Fruit fly (Drosophila melanogaster) whole organism, embryonic: ENCODE data around the gene Drsl2.

Source experiments
- CG10147 ChIP-seq: fragments of 200-800 bp; sonication (Bioruptor generic); optimal IDR thresholded peaks from 2 replicates; lab custom pipeline; 2019; ENCODE audit warnings: missing biosample characterization, mild to moderate bottlenecking, missing genetic modification characterization, moderate library complexity
- CG10431 ChIP-seq: fragments of 200-800 bp; sonication (Bioruptor generic); optimal IDR thresholded peaks from 3 replicates; lab custom pipeline; 2018; ENCODE audit warnings: missing biosample characterization, mild to moderate bottlenecking, missing genetic modification characterization
- CG11723 ChIP-seq: fragments of 200-800 bp; sonication (Bioruptor generic); optimal IDR thresholded peaks from 2 replicates; lab custom pipeline; 2017; ENCODE audit warnings: missing biosample characterization, mild to moderate bottlenecking, missing genetic modification characterization
- CG12236 ChIP-seq: fragments of 200-800 bp; sonication (Bioruptor generic); optimal IDR thresholded peaks from 2 replicates; lab custom pipeline; 2016; ENCODE audit warnings: missing biosample characterization, missing genetic modification characterization
- CG13123 ChIP-seq: fragments of 200-800 bp; sonication (Bioruptor generic); optimal IDR thresholded peaks from 2 replicates; lab custom pipeline; 2016; ENCODE audit warnings: missing biosample characterization, missing genetic modification characterization
- CG13424 ChIP-seq: fragments of 200-800 bp; sonication (Bioruptor generic); optimal IDR thresholded peaks from 2 replicates; lab custom pipeline; 2019; ENCODE audit warnings: missing biosample characterization, mild to moderate bottlenecking, missing genetic modification characterization, moderate library complexity
- CG14965 ChIP-seq: fragments of 200-800 bp; sonication (Bioruptor generic); optimal IDR thresholded peaks from 2 replicates; lab custom pipeline; 2016; ENCODE audit warnings: missing biosample characterization, missing genetic modification characterization, borderline replicate concordance
- CG1603 ChIP-seq: fragments of 200-800 bp; sonication (Bioruptor generic); optimal IDR thresholded peaks from 2 replicates; lab custom pipeline; 2019; ENCODE audit warnings: missing biosample characterization, mild to moderate bottlenecking, missing genetic modification characterization, moderate library complexity
- CG16779 ChIP-seq: fragments of 200-800 bp; sonication (Bioruptor generic); IDR thresholded peaks from 2 replicates; pipeline ENCODE4 v1.3.6; 2022; ENCODE audit warnings: missing biosample characterization, missing genetic modification characterization
- CG17359 ChIP-seq: fragments of 200-800 bp; sonication (Bioruptor generic); optimal IDR thresholded peaks from 3 replicates; lab custom pipeline; 2018; ENCODE audit warnings: missing biosample characterization, mild to moderate bottlenecking, missing genetic modification characterization, moderate library complexity
- CG17568 ChIP-seq: fragments of 200-800 bp; sonication (Bioruptor generic); optimal IDR thresholded peaks from 2 replicates; lab custom pipeline; 2018; ENCODE audit warnings: missing biosample characterization, mild to moderate bottlenecking, missing genetic modification characterization, moderate library complexity
- CG33557 ChIP-seq: fragments of 200-800 bp; sonication (Bioruptor generic); optimal IDR thresholded peaks from 2 replicates; lab custom pipeline; 2019; ENCODE audit warnings: missing biosample characterization, mild to moderate bottlenecking, missing genetic modification characterization, moderate library complexity
- CG34422 ChIP-seq: fragments of 200-800 bp; sonication (Bioruptor generic); IDR thresholded peaks from 3 replicates; pipeline ENCODE4 v1.3.6; 2022; ENCODE audit warnings: missing biosample characterization, missing genetic modification characterization
- CG3847 ChIP-seq: fragments of 200-800 bp; sonication (Bioruptor generic); IDR thresholded peaks from 2 replicates; pipeline ENCODE4 v1.3.6; 2022; ENCODE audit warnings: missing biosample characterization, missing genetic modification characterization
- CG4854 ChIP-seq: fragments of 200-800 bp; sonication (Bioruptor generic); optimal IDR thresholded peaks from 2 replicates; lab custom pipeline; 2016; ENCODE audit warnings: missing biosample characterization, missing genetic modification characterization, inconsistent platforms
- CG6689 ChIP-seq: fragments of 200-800 bp; sonication (Bioruptor generic); IDR thresholded peaks from 2 replicates; pipeline ENCODE4 v1.3.6; 2022; ENCODE audit warnings: missing biosample characterization, missing genetic modification characterization
- CG8478 ChIP-seq: fragments of >200 bp; optimal IDR thresholded peaks from 2 replicates; lab custom pipeline; 2018
- Ets65A ChIP-seq: fragments of 200-800 bp; sonication (Bioruptor generic); peaks from one replicate; lab custom pipeline; 2016; ENCODE audit warnings: missing biosample characterization, missing genetic modification characterization
- Hand ChIP-seq: fragments of 200-800 bp; sonication (Bioruptor generic); optimal IDR thresholded peaks from 2 replicates; lab custom pipeline; 2017; ENCODE audit warnings: mild to moderate bottlenecking, missing biosample characterization, missing genetic modification reagents, missing genetic modification characterization
- Hmr ChIP-seq: fragments of 200-800 bp; sonication (Bioruptor generic); optimal IDR thresholded peaks from 3 replicates; lab custom pipeline; 2017; ENCODE audit warnings: mild to moderate bottlenecking, missing biosample characterization, missing genetic modification reagents, missing genetic modification characterization
- Hr39 ChIP-seq: fragments of >200 bp; optimal IDR thresholded peaks from 2 replicates; lab custom pipeline; 2017
- MBD-R2 ChIP-seq: fragments of 200-800 bp; sonication (Bioruptor generic); IDR thresholded peaks from 2 replicates; pipeline ENCODE4 v1.3.6; 2022; ENCODE audit warnings: missing biosample characterization, missing genetic modification characterization
- Med ChIP-seq: fragments of 200-800 bp; sonication (Bioruptor generic); peaks from one replicate; lab custom pipeline; 2016; ENCODE audit warnings: missing biosample characterization, missing genetic modification characterization, mild to moderate bottlenecking, inconsistent platforms, moderate library complexity
- Nf-YA ChIP-seq: fragments of 200-800 bp; sonication (Bioruptor generic); IDR thresholded peaks from 2 replicates; pipeline ENCODE4 v1.3.6; 2022; ENCODE audit warnings: missing biosample characterization, missing genetic modification characterization
- Sin3A ChIP-seq: fragments of >200 bp; optimal IDR thresholded peaks from 2 replicates; lab custom pipeline; 2018
- Taf1 ChIP-seq: fragments of 200-800 bp; sonication (Bioruptor generic); IDR thresholded peaks from 2 replicates; pipeline ENCODE4 v1.3.6; 2022; ENCODE audit warnings: missing biosample characterization, missing genetic modification characterization
- cad ChIP-seq: fragments of >200 bp; optimal IDR thresholded peaks from 2 replicates; lab custom pipeline; 2017; ENCODE audit warnings: missing biosample characterization, missing genetic modification characterization
- cg ChIP-seq: fragments of 200-800 bp; sonication (Bioruptor generic); optimal IDR thresholded peaks from 3 replicates; lab custom pipeline; 2019; ENCODE audit warnings: missing biosample characterization, mild to moderate bottlenecking, missing genetic modification characterization, moderate library complexity
- chm ChIP-seq: fragments of 200-800 bp; sonication (Bioruptor generic); IDR thresholded peaks from 2 replicates; pipeline ENCODE4 v1.3.6; 2022; ENCODE audit warnings: missing biosample characterization, missing genetic modification characterization
- dmrt99B ChIP-seq: fragments of 200-800 bp; sonication (Bioruptor generic); optimal IDR thresholded peaks from 2 replicates; lab custom pipeline; 2018; ENCODE audit warnings: missing biosample characterization, mild to moderate bottlenecking, missing genetic modification characterization, moderate library complexity
- insv ChIP-seq, 2 experiments: fragments of 200-800 bp; sonication (Bioruptor generic); optimal IDR thresholded peaks; 3 replicates each; lab custom pipeline; 2016 to 2018; ENCODE audit warnings: missing biosample characterization in 2 of 2, missing genetic modification characterization in 2 of 2
- lov ChIP-seq, 2 experiments: fragments of 200-800 bp in 1 of 2; fragments of >200 bp in 1 of 2; sonication (Bioruptor generic) in 1 of 2; IDR thresholded peaks in 1 of 2; optimal IDR thresholded peaks in 1 of 2; 2 replicates in 1 of 2; 3 replicates in 1 of 2; pipeline versions ENCODE4 v1.3.6 to Lab custom; 2017 to 2022; ENCODE audit warnings: missing biosample characterization in 1 of 2, missing genetic modification characterization in 1 of 2
- nom ChIP-seq: fragments of 200-800 bp; sonication (Bioruptor generic); optimal IDR thresholded peaks from 2 replicates; lab custom pipeline; 2017; ENCODE audit warnings: missing biosample characterization, missing genetic modification characterization, mild to moderate bottlenecking, moderate library complexity, missing genetic modification reagents
- psq ChIP-seq: fragments of 200-800 bp; sonication (Bioruptor generic); optimal IDR thresholded peaks from 2 replicates; lab custom pipeline; 2017; ENCODE audit warnings: missing biosample characterization, missing genetic modification characterization
- trem ChIP-seq: fragments of 200-800 bp; optimal IDR thresholded peaks from 3 replicates; lab custom pipeline; 2019; ENCODE audit warnings: missing biosample characterization, mild to moderate bottlenecking, missing genetic modification characterization, moderate library complexity
- tx ChIP-seq: fragments of 200-800 bp; sonication (Bioruptor generic); optimal IDR thresholded peaks from 2 replicates; lab custom pipeline; 2016; ENCODE audit warnings: missing biosample characterization, missing genetic modification characterization
- unpg ChIP-seq: fragments of 200-800 bp; sonication (Bioruptor generic); optimal IDR thresholded peaks from 3 replicates; lab custom pipeline; 2018; ENCODE audit warnings: missing biosample characterization, mild to moderate bottlenecking, missing genetic modification characterization, moderate library complexity

The Drsl2 gene

DNA sequence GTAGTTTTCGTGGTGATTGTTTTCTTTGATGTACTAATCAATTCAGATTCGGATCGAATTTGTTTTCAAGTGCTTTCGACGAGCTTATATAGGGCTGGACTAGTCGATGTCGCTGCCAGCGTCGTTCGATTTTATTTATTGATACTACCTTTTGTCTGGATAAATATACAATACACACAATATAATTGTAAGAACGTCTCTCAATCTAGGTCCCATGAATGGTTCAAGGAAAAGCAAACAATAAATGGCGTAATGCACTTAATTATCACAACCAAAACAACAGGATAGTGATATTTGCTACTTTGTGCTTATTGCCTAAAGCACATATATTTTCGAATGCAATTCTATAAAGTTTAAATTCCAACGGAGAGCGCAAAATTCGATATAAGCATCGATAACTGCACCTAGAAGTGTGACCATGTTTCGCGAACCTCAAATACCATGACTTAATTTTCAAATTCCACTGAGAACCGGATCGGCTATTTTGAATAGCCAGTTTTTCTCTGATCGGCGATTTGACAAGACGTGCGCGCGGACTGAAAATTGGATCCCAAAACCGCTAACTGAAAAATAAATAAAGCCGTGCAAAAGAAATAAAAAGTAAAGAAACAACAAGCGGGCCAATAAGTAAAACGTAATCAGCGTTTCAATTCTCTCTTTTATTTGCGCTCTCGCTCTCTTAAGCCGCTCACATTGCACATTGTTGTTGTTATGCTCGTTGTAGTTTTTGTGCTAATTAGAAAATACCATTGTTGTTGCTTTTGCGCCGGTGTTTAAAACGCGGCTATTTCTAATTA is 22.4 kb downstream of the Drsl2 start, which contains the start of the genes Drsl6 and kst (continued):
- TF ChIP-seq CG13424 (tag; lab: Kevin White, UChicago) (peak; percentile 13), CG16779 (no peak), CG13123 (GFP tag; lab: Kevin White, UChicago) (no peak), nom (GFP tag; lab: Kevin White, UChicago) (peak; percentile 78), trem (tag; lab: Kevin White, UChicago) (peak; percentile 6), dmrt99B (tag; lab: Kevin White, UChicago) (no peak), CG3847 (GFP tag; lab: Robert Waterston, UW) (peak; percentile 40)

DNA sequence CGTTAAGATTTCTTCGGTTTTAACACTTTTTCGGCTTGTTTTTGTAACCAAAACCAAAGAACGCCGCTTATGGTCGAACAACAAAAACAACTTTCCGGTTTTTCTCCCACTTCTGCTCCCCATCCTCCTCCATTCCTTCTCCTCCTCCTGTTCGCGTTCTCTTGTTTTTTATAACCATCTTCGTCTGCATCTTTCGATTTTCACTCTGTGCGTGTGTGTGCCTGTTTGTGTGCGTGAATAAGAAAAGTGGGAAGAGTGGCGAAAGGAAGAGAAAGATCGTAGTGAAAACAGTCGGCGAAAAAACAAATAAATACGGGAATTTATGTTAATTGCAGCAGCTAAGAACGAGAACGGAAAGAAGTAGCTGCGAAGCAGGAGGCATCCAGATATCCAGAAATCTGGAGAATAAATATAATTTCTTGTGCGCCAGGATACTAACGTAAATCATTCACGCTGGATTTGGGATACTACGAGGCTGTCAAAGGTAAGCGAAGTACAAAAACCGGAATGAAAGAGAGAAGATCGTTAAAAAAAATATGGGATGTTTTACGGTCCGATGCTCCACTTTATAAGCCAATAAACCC is 23.3 kb downstream of the Drsl2 start:
- TF ChIP-seq MBD-R2 (GFP tag; lab: Robert Waterston, UW) = no peak
- peak; percentile 88 for TF ChIP-seq psq (GFP tag; lab: Kevin White, UChicago)
- TF ChIP-seq CG10431 = no peak
- TF ChIP-seq Ets65A (GFP tag; lab: Kevin White, UChicago) = peak; percentile 69
- TF ChIP-seq Hmr (GFP tag; lab: Kevin White, UChicago) = no peak
- 0 out of 2 replicates have a peak, but pooled peaks have one; percentile 50 for TF ChIP-seq chm
- TF ChIP-seq Med (GFP tag; lab: Kevin White, UChicago) = peak; percentile 9
- no peak for TF ChIP-seq Hand
- TF ChIP-seq cg = peak; percentile 54
- no peak for TF ChIP-seq Taf1 (GFP tag; lab: Robert Waterston, UW)
- TF ChIP-seq CG17359 (tag; lab: Kevin White, UChicago) = no peak
- no peak for TF ChIP-seq unpg (GFP tag; lab: Kevin White, UChicago)
- no peak for TF ChIP-seq CG1603 (tag; lab: Kevin White, UChicago)
- TF ChIP-seq CG14965 (GFP tag; lab: Kevin White, UChicago) = no peak
- TF ChIP-seq CG11723 (GFP tag; lab: Kevin White, UChicago) = no peak
- TF ChIP-seq CG12236 (GFP tag; lab: Kevin White, UChicago) = no peak
- no peak for TF ChIP-seq CG33557 (GFP tag; lab: Kevin White, UChicago)
- TF ChIP-seq CG6689 (GFP tag; lab: Robert Waterston, UW) = no peak
- TF ChIP-seq CG17568 = no peak
- no peak for TF ChIP-seq CG8478 (lab: Kevin White, UChicago)
- peak; percentile 4 for TF ChIP-seq cad (GFP tag; lab: Kevin White, UChicago)
- no peak for TF ChIP-seq CG10147 (GFP tag; lab: Kevin White, UChicago)
- no peak for TF ChIP-seq Hr39
- TF ChIP-seq insv (GFP tag; optimal IDR thresholded peaks at IDR 0.05; lab: Kevin White, UChicago) = no peak
- no peak for TF ChIP-seq CG34422 (GFP tag; lab: Robert Waterston, UW)
- TF ChIP-seq lov (optimal IDR thresholded peaks at IDR 0.05; lab: Kevin White, UChicago) = no peak
- TF ChIP-seq lov (GFP tag; IDR thresholded peaks at IDR 0.05; lab: Robert Waterston, UW) = no peak
- TF ChIP-seq Sin3A (lab: Kevin White, UChicago) = no peak
- TF ChIP-seq Nf-YA (GFP tag; lab: Robert Waterston, UW) = no peak
- no peak for TF ChIP-seq CG4854
- TF ChIP-seq tx (GFP tag; lab: Kevin White, UChicago) = no peak
